Fruit fly (Drosophila melanogaster): ENCODE measurements around the gene dsb.

The dsb gene

dm6 chr3L:1866021-1866811, 43.8 kb downstream of the dsb start:
- TF ChIP-seq CG7368 (GFP tag; optimal IDR thresholded peaks at IDR 0.05) (peak; percentile 9), net (GFP tag; optimal IDR thresholded peaks at IDR 0.05) (no peak), CG3032 (tag; optimal IDR thresholded peaks at IDR 0.05) (no peak), CG16779 (tag; optimal IDR thresholded peaks at IDR 0.05) (peak; percentile 23), svp (GFP tag) (peak; percentile 96), spab (GFP tag; optimal IDR thresholded peaks at IDR 0.05) (no peak), CG15336 (GFP tag; IDR thresholded peaks at IDR 0.05) (peak; percentile 11; the same call in 1 of the 2 replicates), CG6276 (GFP tag; optimal IDR thresholded peaks at IDR 0.05) (peak; percentile 55), CG8119 (GFP tag; IDR thresholded peaks at IDR 0.05) (0 out of 3 replicates have a peak, but pooled peaks have one; percentile 17), CG6854 (GFP tag; optimal IDR thresholded peaks at IDR 0.05) (peak; percentile 69), CG1621 (tag; optimal IDR thresholded peaks at IDR 0.05) (peak; percentile 3), ss (GFP tag; optimal IDR thresholded peaks at IDR 0.05) (peak; percentile 31 to 38), CG11902 (GFP tag; optimal IDR thresholded peaks at IDR 0.05) (no peak)

- TF ChIP-seq Sox14 (GFP tag; optimal IDR thresholded peaks at IDR 0.05) (peak; percentile 85), spab (GFP tag; optimal IDR thresholded peaks at IDR 0.05) (no peak), Ets21C (GFP tag; optimal IDR thresholded peaks at IDR 0.05) (peak; percentile 50), CG8119 (GFP tag; IDR thresholded peaks at IDR 0.05) (no peak), Lpt (GFP tag; optimal IDR thresholded peaks at IDR 0.05) (peak; percentile 34), Sox15 (GFP tag; optimal IDR thresholded peaks at IDR 0.05) (peak; percentile 46), Blimp-1 (GFP tag; optimal IDR thresholded peaks at IDR 0.05) (no peak), lz (GFP tag; optimal IDR thresholded peaks at IDR 0.05) (peak; percentile 52), CG34406 (GFP tag; optimal IDR thresholded peaks at IDR 0.05) (no peak), fkh (GFP tag; optimal IDR thresholded peaks at IDR 0.05) (no peak), Hr38 (GFP tag; optimal IDR thresholded peaks at IDR 0.05) (no peak), CG6808 (GFP tag; optimal IDR thresholded peaks at IDR 0.05) (peak; percentile 12), Eip78C (GFP tag) (peak; percentile 72), salr (GFP tag; optimal IDR thresholded peaks at IDR 0.05) (no peak), achi (GFP tag; optimal IDR thresholded peaks at IDR 0.05) (peak; percentile 24), esn (GFP tag; optimal IDR thresholded peaks at IDR 0.05) (peak; percentile 55), CG11762 (GFP tag; optimal IDR thresholded peaks at IDR 0.05; ENCODE audit: insufficient read depth) (no peak), ss (GFP tag; optimal IDR thresholded peaks at IDR 0.05) (peak in 1 of 2 experiments; percentile 8), CG10669 (GFP tag; optimal IDR thresholded peaks at IDR 0.05) (peak; percentile 30), eg (GFP tag; IDR thresholded peaks at IDR 0.05) (peak; percentile 71; the same call in 1 of the 3 replicates), pdm3 (GFP tag; optimal IDR thresholded peaks at IDR 0.05) (no peak), CG3032 (tag; optimal IDR thresholded peaks at IDR 0.05) (peak; percentile 69), CG11294 (GFP tag; IDR thresholded peaks at IDR 0.05) (no peak), OdsH (GFP tag; optimal IDR thresholded peaks at IDR 0.05) (no peak), Eip75B (GFP tag; optimal IDR thresholded peaks at IDR 0.05) (peak; percentile 43), CG6854 (GFP tag; optimal IDR thresholded peaks at IDR 0.05) (peak; percentile 19), CG15336 (GFP tag; IDR thresholded peaks at IDR 0.05) (0 out of 2 replicates have a peak, but pooled peaks have one; percentile 28), fd85E (GFP tag; optimal IDR thresholded peaks at IDR 0.05) (no peak), CG8319 (GFP tag; optimal IDR thresholded peaks at IDR 0.05) (no peak), Eip93F (GFP tag; optimal IDR thresholded peaks at IDR 0.05) (no peak), CG1621 (tag; optimal IDR thresholded peaks at IDR 0.05) (peak; percentile 69), CG6276 (GFP tag; optimal IDR thresholded peaks at IDR 0.05) (no peak), net (GFP tag; optimal IDR thresholded peaks at IDR 0.05) (no peak), Hr4 (GFP tag; optimal IDR thresholded peaks at IDR 0.05) (peak; percentile 56), Sox102F (GFP tag; optimal IDR thresholded peaks at IDR 0.05) (no peak), vri (GFP tag; optimal IDR thresholded peaks at IDR 0.05) (no peak), Hr39 (GFP tag; optimal IDR thresholded peaks at IDR 0.05) (peak; percentile 73), dsx (GFP tag; optimal IDR thresholded peaks at IDR 0.05; ENCODE audit: poor library complexity, severe bottlenecking) (peak; percentile 2), CG6163 (GFP tag; IDR thresholded peaks at IDR 0.05) (0 out of 3 replicates have a peak, but pooled peaks have one; percentile 56), fd59A (GFP tag; optimal IDR thresholded peaks at IDR 0.05) (no peak), CG16779 (tag; optimal IDR thresholded peaks at IDR 0.05) (no peak), cyc (GFP tag; optimal IDR thresholded peaks at IDR 0.05) (peak; percentile 70)
Observed at dm6 chr3L:1865121-1865727, 44.8 kb downstream of the dsb start, which contains the start of the genes HBS1 and CG12025. Gene HBS1, minus strand, starts transcription at chr3L:1865240. Gene CG12025, plus strand, starts transcription at chr3L:1865430.
